Worm (Caenorhabditis elegans) whole organism, L1 larva: ENCODE results near the gene col-87.

Source experiments
- efl-3 ChIP-seq: fragments of 200-800 bp; sonication (Bioruptor generic); optimal IDR thresholded peaks from 2 replicates; lab custom pipeline; 2018; ENCODE audit warnings: mild to moderate bottlenecking, missing genetic modification characterization, missing compliant biosample characterization
- fkh-10 ChIP-seq: sonication (generic microtip); optimal IDR thresholded peaks from 2 replicates; lab custom pipeline; 2017; ENCODE audit warnings: missing biosample characterization, missing genetic modification reagents, missing genetic modification characterization
- lin-13 ChIP-seq: fragments of 150-350 bp; optimal IDR thresholded peaks from 2 replicates; lab custom pipeline; 2014; ENCODE audit warnings: missing biosample characterization, missing genetic modification reagents, missing genetic modification characterization
- ztf-4 ChIP-seq: fragments of 150-350 bp; optimal IDR thresholded peaks from 2 replicates; lab custom pipeline; 2014; ENCODE audit warnings: missing biosample characterization, missing genetic modification characterization

The col-87 gene

DNA sequence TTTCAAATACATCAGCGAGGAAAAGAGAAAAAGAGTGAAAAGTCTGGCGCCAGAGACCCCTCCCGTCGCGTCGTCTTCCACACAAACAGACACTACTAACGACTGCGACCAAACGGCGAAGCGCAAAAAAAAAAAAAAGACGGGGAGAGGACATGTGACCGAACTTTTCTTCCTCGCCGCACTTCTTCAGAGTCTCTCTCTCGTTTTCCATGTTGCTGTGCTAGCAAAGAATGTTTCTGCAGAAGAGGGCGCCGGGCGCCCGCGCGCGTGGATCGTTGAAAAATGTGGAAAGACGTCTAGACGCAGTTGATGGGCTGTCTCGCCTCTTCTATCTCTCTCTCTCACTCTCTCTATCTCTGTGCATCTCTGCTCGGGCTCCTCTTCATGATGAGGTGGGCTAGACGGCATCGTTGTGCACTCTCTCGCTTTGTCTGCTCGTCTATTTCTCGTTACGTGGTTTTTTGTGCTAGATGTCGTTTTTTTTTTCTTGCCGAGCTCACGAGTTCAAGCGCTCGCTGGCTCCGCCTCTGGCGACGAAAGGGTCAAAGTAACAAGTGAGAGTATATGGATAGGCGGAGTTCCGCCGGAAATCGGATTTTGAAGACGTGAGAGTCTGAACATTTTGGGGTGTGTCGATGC lies 54.2 kb downstream of the col-87 start (continued):
- TF ChIP-seq fkh-10: peak; percentile 95
- TF ChIP-seq efl-3 (GFP tag; lab: Kevin White, UChicago): no peak
- TF ChIP-seq ztf-4: peak; percentile 79
- peak; percentile 60 for TF ChIP-seq lin-13
